Fruit fly (Drosophila melanogaster): ENCODE results near the gene kay.

dm6 chr3R:29778985-29779298 is 13.1 kb downstream of the kay start:
- no peak for TF ChIP-seq topi (GFP tag; optimal IDR thresholded peaks at IDR 0.05)
- TF ChIP-seq achi (GFP tag; optimal IDR thresholded peaks at IDR 0.05): no peak
- no peak for TF ChIP-seq CG6854 (GFP tag; optimal IDR thresholded peaks at IDR 0.05)
- TF ChIP-seq Met (GFP tag; optimal IDR thresholded peaks at IDR 0.05): no peak
- TF ChIP-seq CG10669 (GFP tag; optimal IDR thresholded peaks at IDR 0.05): no peak
- TF ChIP-seq acj6 (GFP tag; optimal IDR thresholded peaks at IDR 0.05): no peak
- no peak for TF ChIP-seq lz (GFP tag; optimal IDR thresholded peaks at IDR 0.05)
- no peak for TF ChIP-seq Eip93F (GFP tag; optimal IDR thresholded peaks at IDR 0.05)
- no peak for TF ChIP-seq CG8319 (GFP tag; optimal IDR thresholded peaks at IDR 0.05)
- no peak for TF ChIP-seq Hr38 (GFP tag; optimal IDR thresholded peaks at IDR 0.05)

Data from whole organism, prepupa.